Worm (Caenorhabditis elegans) whole organism, L3 larva: ENCODE measurements around the gene R10D12.8.

Experiments
- aly-2 ChIP-seq: fragments of 150-350 bp; optimal IDR thresholded peaks from 2 replicates; lab custom pipeline; 2014; ENCODE audit warnings: missing biosample characterization, missing genetic modification characterization
- ama-1 ChIP-seq: fragments of 150-350 bp; optimal IDR thresholded peaks from 2 replicates; lab custom pipeline; 2018
- ceh-16 ChIP-seq: sonication (generic microtip); optimal IDR thresholded peaks from 2 replicates; lab custom pipeline; 2017; ENCODE audit warnings: missing biosample characterization, missing genetic modification characterization
- ceh-28 ChIP-seq: fragments of 150-350 bp; optimal IDR thresholded peaks from 2 replicates; lab custom pipeline; 2014; ENCODE audit warnings: missing biosample characterization, missing genetic modification reagents, missing genetic modification characterization
- ceh-82 ChIP-seq: fragments of 150-350 bp; optimal IDR thresholded peaks from 2 replicates; lab custom pipeline; 2014; ENCODE audit warnings: missing biosample characterization, missing genetic modification characterization
- ceh-9 ChIP-seq: sonication (generic microtip); optimal IDR thresholded peaks from 2 replicates; lab custom pipeline; 2018; ENCODE audit warnings: missing biosample characterization, missing genetic modification characterization
- daf-12 ChIP-seq: fragments of 150-350 bp; optimal IDR thresholded peaks from 2 replicates; lab custom pipeline; 2014; ENCODE audit warnings: missing biosample characterization, missing genetic modification reagents, missing genetic modification characterization
- egl-27 ChIP-seq: sonication (generic microtip); optimal IDR thresholded peaks from 4 replicates; lab custom pipeline; 2017; ENCODE audit warnings: missing biosample characterization, missing genetic modification reagents, missing genetic modification characterization
- egl-5 ChIP-seq: fragments of 150-350 bp; optimal IDR thresholded peaks from 2 replicates; lab custom pipeline; 2017; ENCODE audit warnings: missing biosample characterization, missing genetic modification reagents, missing genetic modification characterization, inconsistent platforms
- elt-1 ChIP-seq: fragments of 150-350 bp; optimal IDR thresholded peaks from 2 replicates; lab custom pipeline; 2014; ENCODE audit warnings: missing biosample characterization, missing genetic modification characterization
- elt-2 ChIP-seq: sonication (generic microtip); optimal IDR thresholded peaks from 2 replicates; lab custom pipeline; 2016; ENCODE audit warnings: missing genetic modification reagents, mild to moderate bottlenecking, missing genetic modification characterization, missing compliant biosample characterization
- elt-3 ChIP-seq, 3 experiments: fragments of 150-350 bp in 1 of 3; sonication (generic microtip) in 2 of 3; optimal IDR thresholded peaks; 2 replicates in 2 of 3; 4 replicates in 1 of 3; lab custom pipeline; 2014 to 2017; ENCODE audit warnings: missing biosample characterization in 3 of 3, missing genetic modification characterization in 3 of 3
- eor-1 ChIP-seq, 2 experiments: fragments of 150-350 bp; optimal IDR thresholded peaks; 2 replicates each; lab custom pipeline; 2014 to 2018; ENCODE audit warnings: missing biosample characterization in 2 of 2, missing genetic modification characterization in 2 of 2
- fkh-10 ChIP-seq: sonication (generic microtip); optimal IDR thresholded peaks from 2 replicates; lab custom pipeline; 2017; ENCODE audit warnings: missing biosample characterization, missing genetic modification reagents, missing genetic modification characterization
- fkh-2 ChIP-seq: fragments of 150-350 bp; optimal IDR thresholded peaks from 2 replicates; lab custom pipeline; 2014; ENCODE audit warnings: missing biosample characterization, missing genetic modification reagents, missing genetic modification characterization
- fos-1 ChIP-seq: fragments of 150-350 bp; optimal IDR thresholded peaks from 2 replicates; lab custom pipeline; 2014; ENCODE audit warnings: missing biosample characterization, missing genetic modification characterization
- hmg-11 ChIP-seq: sonication (generic microtip); optimal IDR thresholded peaks from 2 replicates; lab custom pipeline; 2016; ENCODE audit warnings: missing genetic modification characterization, missing compliant biosample characterization
- jun-1 ChIP-seq: fragments of 150-350 bp; optimal IDR thresholded peaks from 2 replicates; lab custom pipeline; 2014; ENCODE audit warnings: missing biosample characterization, missing genetic modification reagents, missing genetic modification characterization
- lin-15B ChIP-seq: fragments of 150-350 bp; optimal IDR thresholded peaks from 2 replicates; lab custom pipeline; 2014; ENCODE audit warnings: missing biosample characterization, missing genetic modification characterization
- lin-39 ChIP-seq: fragments of 150-350 bp; optimal IDR thresholded peaks from 2 replicates; lab custom pipeline; 2018; ENCODE audit warnings: missing biosample characterization, missing genetic modification reagents, missing genetic modification characterization
- lsy-12 ChIP-seq: sonication (generic microtip); optimal IDR thresholded peaks from 2 replicates; lab custom pipeline; 2016; ENCODE audit warnings: mild to moderate bottlenecking, missing genetic modification characterization, missing compliant biosample characterization
- mdl-1 ChIP-seq: fragments of 150-350 bp; optimal IDR thresholded peaks from 2 replicates; lab custom pipeline; 2014; ENCODE audit warnings: missing biosample characterization, missing genetic modification characterization
- nfya-1 ChIP-seq: sonication (generic microtip); optimal IDR thresholded peaks from 2 replicates; lab custom pipeline; 2017; ENCODE audit warnings: missing genetic modification characterization, mild to moderate bottlenecking, missing compliant biosample characterization, antibody characterized with exemption, moderate library complexity; ENCODE audit not compliant: insufficient read depth
- nhr-11 ChIP-seq: fragments of 150-350 bp; optimal IDR thresholded peaks from 2 replicates; lab custom pipeline; 2014; ENCODE audit warnings: missing biosample characterization, missing genetic modification characterization
- nhr-12 ChIP-seq: fragments of 150-350 bp; optimal IDR thresholded peaks from 2 replicates; lab custom pipeline; 2014; ENCODE audit warnings: missing biosample characterization, missing genetic modification characterization
- nhr-23 ChIP-seq: fragments of 150-350 bp; optimal IDR thresholded peaks from 2 replicates; lab custom pipeline; 2014; ENCODE audit warnings: missing biosample characterization, missing genetic modification reagents, missing genetic modification characterization
- nhr-25 ChIP-seq: sonication (generic microtip); optimal IDR thresholded peaks from 2 replicates; lab custom pipeline; 2017; ENCODE audit warnings: missing biosample characterization, missing genetic modification characterization
- nhr-28 ChIP-seq: fragments of 150-350 bp; optimal IDR thresholded peaks from 2 replicates; lab custom pipeline; 2014; ENCODE audit warnings: missing biosample characterization, missing genetic modification characterization
- nhr-76 ChIP-seq: fragments of 150-350 bp; sonication (generic microtip); optimal IDR thresholded peaks from 5 replicates; lab custom pipeline; 2014; ENCODE audit warnings: missing biosample characterization, missing genetic modification characterization
- nhr-77 ChIP-seq: fragments of 150-350 bp; optimal IDR thresholded peaks from 2 replicates; lab custom pipeline; 2014; ENCODE audit warnings: missing biosample characterization, missing genetic modification characterization
- pha-4 ChIP-seq: fragments of 150-350 bp; optimal IDR thresholded peaks from 2 replicates; lab custom pipeline; 2014; ENCODE audit warnings: missing biosample characterization, missing genetic modification reagents, missing genetic modification characterization
- pqm-1 ChIP-seq: fragments of 150-350 bp; optimal IDR thresholded peaks from 2 replicates; lab custom pipeline; 2017; ENCODE audit warnings: missing biosample characterization, missing genetic modification characterization, inconsistent platforms
- sea-2 ChIP-seq: fragments of 150-350 bp; sonication (generic microtip); optimal IDR thresholded peaks from 4 replicates; lab custom pipeline; 2014; ENCODE audit warnings: missing biosample characterization, missing genetic modification reagents, missing genetic modification characterization
- skn-1 ChIP-seq: fragments of 150-350 bp; optimal IDR thresholded peaks from 2 replicates; lab custom pipeline; 2014; ENCODE audit warnings: missing biosample characterization, missing genetic modification characterization
- snpc-4 ChIP-seq: fragments of 150-350 bp; optimal IDR thresholded peaks from 2 replicates; lab custom pipeline; 2014; ENCODE audit warnings: missing biosample characterization, missing genetic modification characterization
- tbx-2 ChIP-seq: sonication (generic microtip); optimal IDR thresholded peaks from 2 replicates; lab custom pipeline; 2016; ENCODE audit warnings: mild to moderate bottlenecking, missing genetic modification characterization, missing compliant biosample characterization
- unc-62 ChIP-seq: fragments of 150-350 bp; sonication (generic microtip); optimal IDR thresholded peaks from 4 replicates; lab custom pipeline; 2014; ENCODE audit warnings: missing biosample characterization, missing genetic modification reagents, missing genetic modification characterization
- ztf-11 ChIP-seq: fragments of 150-350 bp; optimal IDR thresholded peaks from 2 replicates; lab custom pipeline; 2014; ENCODE audit warnings: missing biosample characterization, missing genetic modification characterization
- ztf-4 ChIP-seq: fragments of 150-350 bp; optimal IDR thresholded peaks from 2 replicates; lab custom pipeline; 2014; ENCODE audit warnings: missing biosample characterization, missing genetic modification characterization

Gene R10D12.8

ce11 chrV:13923851-13924250 lies 29.2 kb downstream of the R10D12.8 start, which contains the start of gene srxa-11:
TSS of gene srxa-11 (plus strand) at chrV:13924151.
- TF ChIP-seq pqm-1 (tag; lab: Kevin White, UChicago) (no peak), nhr-12 (tag; lab: Kevin White, UChicago) (no peak), nhr-77 (tag; lab: Kevin White, UChicago) (no peak), pha-4 (tag; lab: Kevin White, UChicago) (no peak), ceh-9 (tag; lab: Kevin White, UChicago) (no peak), ceh-16 (no peak), egl-27 (no peak), snpc-4 (tag; lab: Kevin White, UChicago) (no peak), egl-5 (tag; lab: Kevin White, UChicago) (no peak), elt-2 (no peak), nhr-76 (tag; lab: Kevin White, UChicago) (no peak), skn-1 (no peak), ztf-11 (tag; lab: Kevin White, UChicago) (no peak), elt-1 (tag; lab: Kevin White, UChicago) (no peak), lin-39 (tag; lab: Kevin White, UChicago) (no peak), ama-1 (lab: Kevin White, UChicago) (no peak)

- TF ChIP-seq unc-62 (no peak), egl-5 (tag; lab: Kevin White, UChicago) (no peak), sea-2 (GFP tag; lab: Kevin White, UChicago) (no peak), aly-2 (tag; lab: Kevin White, UChicago) (no peak), daf-12 (tag; lab: Kevin White, UChicago) (no peak), eor-1 (tag; optimal IDR thresholded peaks at IDR 0.05; lab: Kevin White, UChicago) (no peak), fkh-2 (tag; lab: Kevin White, UChicago) (no peak), ztf-4 (tag; lab: Kevin White, UChicago) (no peak), ztf-11 (tag; lab: Kevin White, UChicago) (no peak), pha-4 (tag; lab: Kevin White, UChicago) (no peak), elt-3 (tag; optimal IDR thresholded peaks at IDR 0.05; lab: Kevin White, UChicago) (no peak), ceh-82 (tag; lab: Kevin White, UChicago) (no peak), egl-27 (no peak)
Observed at ce11 chrV:13920730-13921129, 32.4 kb downstream of the R10D12.8 start, which contains the start of gene srx-42. TSS of gene srx-42 (plus strand) at chrV:13921030.

- TF ChIP-seq daf-12 (tag; lab: Kevin White, UChicago), result no peak
- TF ChIP-seq unc-62, result no peak
- no peak for TF ChIP-seq fkh-10 (GFP tag; lab: Kevin White, UChicago)
- no peak for TF ChIP-seq skn-1
- no peak for TF ChIP-seq lin-39 (tag; lab: Kevin White, UChicago)
- TF ChIP-seq aly-2 (tag; lab: Kevin White, UChicago), result no peak
Observed at ce11 chrV:13918341-13918740, 34.8 kb downstream of the R10D12.8 start, which contains the start of gene str-250. TSS of gene str-250 (plus strand) at chrV:13918641.

DNA sequence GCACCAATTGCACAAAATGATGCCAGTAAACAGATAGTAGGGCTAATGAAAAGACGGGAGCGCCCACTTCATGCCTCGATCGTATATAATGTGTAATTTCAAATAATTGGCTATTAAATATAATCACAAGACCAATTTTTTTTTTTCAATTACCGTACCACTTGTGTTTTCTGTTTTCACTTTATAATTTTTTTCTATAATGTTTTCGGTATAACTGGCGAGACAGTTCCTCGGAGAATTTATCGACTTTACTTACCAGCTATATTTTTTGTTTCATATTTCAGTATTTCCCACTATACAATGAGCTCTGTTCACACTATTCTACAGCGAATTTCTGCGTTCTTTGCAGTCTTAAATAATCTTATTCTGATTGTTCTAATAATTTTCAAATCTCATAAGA lies 36.9 kb downstream of the R10D12.8 start, which contains the start of gene str-252:
TSS of gene str-252 (plus strand) at position 301 of the 400 bp plus-strand sequence.
- TF ChIP-seq nhr-11 (tag; lab: Kevin White, UChicago), result no peak
- no peak for TF ChIP-seq nhr-28 (tag; lab: Kevin White, UChicago)
- TF ChIP-seq fos-1, result no peak
- no peak for TF ChIP-seq unc-62
- TF ChIP-seq nhr-23, result no peak
- TF ChIP-seq mdl-1 (tag; lab: Kevin White, UChicago), result no peak

DNA sequence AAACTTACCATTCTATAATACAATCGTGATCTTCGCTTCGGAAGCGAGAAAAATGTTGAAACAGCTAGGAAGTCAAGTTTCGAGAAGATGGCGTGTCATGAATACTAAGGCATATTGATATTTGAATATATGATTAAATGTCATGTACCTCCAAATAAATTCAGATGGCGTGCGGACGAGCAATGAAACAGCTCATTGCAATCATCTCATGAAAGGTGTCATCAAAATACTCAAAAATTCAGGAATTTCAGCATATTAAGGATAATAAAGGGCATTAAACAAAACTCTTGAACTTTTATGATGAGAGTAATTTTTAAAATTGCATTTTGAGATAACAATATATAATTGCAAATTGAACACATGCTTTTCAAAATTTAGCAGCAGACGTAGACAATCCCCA lies 37.7 kb downstream of the R10D12.8 start, which contains the start of gene gcy-32:
TSS of gene gcy-32 (minus strand) at position 101 of the 400 bp plus-strand sequence.
- TF ChIP-seq ceh-9 (tag; lab: Kevin White, UChicago), result no peak
- TF ChIP-seq eor-1 (tag; optimal IDR thresholded peaks at IDR 0.05; lab: Kevin White, UChicago), result no peak
- no peak for TF ChIP-seq ceh-82 (tag; lab: Kevin White, UChicago)
- TF ChIP-seq lin-39 (tag; lab: Kevin White, UChicago), result no peak
- no peak for TF ChIP-seq fkh-10 (GFP tag; lab: Kevin White, UChicago)
- no peak for TF ChIP-seq pqm-1 (tag; lab: Kevin White, UChicago)
- TF ChIP-seq ceh-16, result no peak
- TF ChIP-seq hmg-11 (tag; lab: Kevin White, UChicago), result no peak

DNA sequence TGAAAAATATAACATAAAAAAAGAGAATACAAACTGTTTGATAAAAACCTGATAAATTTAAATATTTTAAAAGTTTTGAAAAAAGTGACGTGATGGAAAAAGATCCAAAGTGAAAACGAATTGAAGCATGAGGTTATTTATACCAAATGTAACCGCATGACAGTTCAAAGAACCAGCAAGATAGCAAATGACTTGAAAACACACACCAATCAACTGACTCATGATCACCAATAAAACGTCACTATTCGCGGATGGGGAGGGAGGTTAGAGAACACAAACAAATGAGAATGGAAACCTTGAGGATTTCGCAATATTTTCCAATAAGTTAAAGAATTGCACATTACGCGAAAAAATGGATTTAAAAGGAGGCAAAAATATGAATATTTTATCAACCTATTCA lies 43.7 kb downstream of the R10D12.8 start, which contains the start of gene C06B3.7:
TSS of gene C06B3.7 (plus strand) at position 287 of the 400 bp plus-strand sequence.
- TF ChIP-seq elt-1 (tag; lab: Kevin White, UChicago) (no peak), ztf-4 (tag; lab: Kevin White, UChicago) (no peak), nfya-1 (peak; percentile 90), fkh-10 (GFP tag; lab: Kevin White, UChicago) (no peak), nhr-23 (peak; percentile 86), ztf-11 (tag; lab: Kevin White, UChicago) (no peak), ceh-9 (tag; lab: Kevin White, UChicago) (no peak), tbx-2 (tag; lab: Kevin White, UChicago) (no peak), lin-39 (tag; lab: Kevin White, UChicago) (peak; percentile 92), lsy-12 (tag; lab: Kevin White, UChicago) (peak; percentile 16), nhr-77 (tag; lab: Kevin White, UChicago) (no peak), lin-15B (peak; percentile 27), mdl-1 (tag; lab: Kevin White, UChicago) (peak; percentile 75), nhr-28 (tag; lab: Kevin White, UChicago) (no peak), nhr-25 (tag; lab: Kevin White, UChicago) (peak; percentile 52), pha-4 (tag; lab: Kevin White, UChicago) (peak; percentile 94), nhr-11 (tag; lab: Kevin White, UChicago) (peak; percentile 27), ama-1 (lab: Kevin White, UChicago) (no peak), elt-3 (tag; optimal IDR thresholded peaks at IDR 0.05; lab: Kevin White, UChicago) (peak in 1 of 3 experiments; percentile 23), ceh-28 (tag; lab: Kevin White, UChicago) (peak; percentile 58), snpc-4 (tag; lab: Kevin White, UChicago) (no peak), egl-5 (tag; lab: Kevin White, UChicago) (peak; percentile 99), jun-1 (tag; lab: Kevin White, UChicago) (peak; percentile 92)
